Fruit fly (Drosophila melanogaster) whole organism, adult: ENCODE measurements around the gene rod.

ENCODE experiments used
- CG12768 ChIP-seq: fragments of 200-800 bp; sonication (Bioruptor generic); optimal IDR thresholded peaks from 2 replicates; lab custom pipeline; 2017; ENCODE audit warnings: missing biosample characterization, missing genetic modification characterization, mild to moderate bottlenecking, moderate library complexity, missing genetic modification reagents
- CG33017 ChIP-seq: fragments of 200-800 bp; sonication (Bioruptor generic); optimal IDR thresholded peaks from 2 replicates; lab custom pipeline; 2018; ENCODE audit warnings: missing biosample characterization, mild to moderate bottlenecking, missing genetic modification characterization, moderate library complexity
- CG5204 ChIP-seq: fragments of 200-800 bp; sonication (Bioruptor generic); optimal IDR thresholded peaks from 2 replicates; lab custom pipeline; 2016; ENCODE audit warnings: missing biosample characterization, missing genetic modification characterization
- CG7101 ChIP-seq: fragments of 200-800 bp; sonication (Bioruptor generic); optimal IDR thresholded peaks from 2 replicates; lab custom pipeline; 2018; ENCODE audit warnings: missing biosample characterization, mild to moderate bottlenecking, missing genetic modification characterization, moderate library complexity
- Hr96 ChIP-seq: fragments of 200-800 bp; sonication (Bioruptor generic); optimal IDR thresholded peaks from 2 replicates; lab custom pipeline; 2016; ENCODE audit warnings: missing biosample characterization, missing genetic modification characterization
- Mnt ChIP-seq: fragments of 200-800 bp; sonication (Bioruptor generic); optimal IDR thresholded peaks from 2 replicates; lab custom pipeline; 2016; ENCODE audit warnings: missing biosample characterization, mild to moderate bottlenecking, missing genetic modification characterization
- bab1 ChIP-seq: fragments of 200-800 bp; sonication (Bioruptor generic); optimal IDR thresholded peaks from 3 replicates; lab custom pipeline; 2019; ENCODE audit warnings: missing biosample characterization, mild to moderate bottlenecking, missing genetic modification characterization, moderate library complexity
- kay ChIP-seq: fragments of 200-800 bp; sonication (Bioruptor generic); peaks from one replicate; lab custom pipeline; 2016; ENCODE audit warnings: missing biosample characterization, missing genetic modification characterization, borderline replicate concordance
- ovo ChIP-seq: fragments of 200-800 bp; sonication (Bioruptor generic); optimal IDR thresholded peaks from 2 replicates; lab custom pipeline; 2016; ENCODE audit warnings: missing biosample characterization, missing genetic modification characterization
- pad ChIP-seq: fragments of 200-800 bp; sonication (Bioruptor generic); optimal IDR thresholded peaks from 3 replicates; lab custom pipeline; 2017; ENCODE audit warnings: missing biosample characterization, missing genetic modification characterization, mild to moderate bottlenecking, moderate library complexity, missing genetic modification reagents
- toe ChIP-seq: fragments of 200-800 bp; sonication (Bioruptor generic); optimal IDR thresholded peaks from 2 replicates; lab custom pipeline; 2016; ENCODE audit warnings: missing biosample characterization, missing genetic modification characterization

DNA sequence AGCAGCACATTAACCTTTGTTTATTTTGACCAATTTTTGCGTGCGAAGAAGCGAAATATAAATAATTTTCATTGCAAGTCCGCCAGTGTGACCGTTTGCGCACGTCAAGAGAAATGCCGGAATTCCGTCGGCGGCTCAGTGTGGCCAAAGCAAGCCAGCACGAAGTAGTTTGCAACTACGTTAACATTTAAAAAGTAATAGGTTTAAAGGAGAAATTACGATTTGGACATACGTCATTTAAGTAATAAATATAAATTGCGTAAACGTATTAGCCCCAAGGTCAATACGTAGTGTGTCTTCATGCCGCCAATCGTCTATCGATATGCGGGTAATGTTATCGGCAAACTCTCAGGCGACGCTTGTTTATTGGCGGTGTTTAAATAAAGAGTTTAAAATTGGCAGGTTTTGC, at the start of gene rod, which contains the start of gene pygo:
- TF ChIP-seq CG12768 (GFP tag; lab: Kevin White, UChicago) (no peak), Mnt (GFP tag; lab: Kevin White, UChicago) (no peak), CG33017 (no peak), toe (GFP tag; lab: Kevin White, UChicago) (no peak), kay (no peak), Hr96 (no peak), pad (GFP tag; lab: Kevin White, UChicago) (no peak), CG7101 (tag; lab: Kevin White, UChicago) (no peak), CG5204 (GFP tag; lab: Kevin White, UChicago) (no peak), ovo (GFP tag; lab: Kevin White, UChicago) (no peak), bab1 (GFP tag; lab: Kevin White, UChicago) (peak; percentile 42)
